Fruit fly (Drosophila melanogaster): ENCODE results near the gene Abcd3.
A peak's percentile ranks its signal among the peaks of the same experiment; 100 is the strongest.

The Abcd3 gene

DNA sequence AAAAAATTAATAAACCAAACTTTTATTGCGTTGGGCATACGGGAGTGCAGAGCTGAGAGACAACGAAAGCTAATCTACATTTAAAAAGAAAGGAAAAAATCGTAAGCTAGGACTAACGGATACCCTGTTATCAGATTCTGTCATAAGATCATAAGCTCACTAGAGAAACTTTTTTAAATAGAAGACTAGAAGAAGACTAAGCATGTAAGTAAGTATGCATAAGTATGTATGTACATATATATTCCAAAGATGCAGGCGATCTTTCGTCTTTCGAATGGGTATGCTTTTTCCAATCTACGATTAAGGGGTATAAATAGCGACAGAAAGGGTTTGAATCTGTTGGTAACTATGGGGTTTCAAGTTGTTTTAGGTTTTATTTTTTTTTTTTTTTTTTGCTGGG, 34.3 kb downstream of the Abcd3 start (continued):
- TF ChIP-seq CG6689 (GFP tag; IDR thresholded peaks at IDR 0.05) (peak; percentile 32; the same call in 1 of the 2 replicates), NFAT (GFP tag; IDR thresholded peaks at IDR 0.05) (no peak), repo (GFP tag; optimal IDR thresholded peaks at IDR 0.05) (no peak), CG15601 (tag; optimal IDR thresholded peaks at IDR 0.05) (no peak), CG4617 (GFP tag; optimal IDR thresholded peaks at IDR 0.05; ENCODE audit: borderline replicate concordance) (no peak), vvl (GFP tag; IDR thresholded peaks at IDR 0.05) (no peak), Atf6 (GFP tag; IDR thresholded peaks at IDR 0.05) (no peak), HLH54F (GFP tag; optimal IDR thresholded peaks at IDR 0.05) (no peak), Mes4 (GFP tag; optimal IDR thresholded peaks at IDR 0.05) (no peak), yki (optimal IDR thresholded peaks at IDR 0.05) (no peak), CG12155 (GFP tag; optimal IDR thresholded peaks at IDR 0.05) (no peak), Hr51 (GFP tag; optimal IDR thresholded peaks at IDR 0.05) (peak in 1 of 2 experiments; percentile 30), vfl (GFP tag; optimal IDR thresholded peaks at IDR 0.05) (no peak), wdn (GFP tag; IDR thresholded peaks at IDR 0.05) (no peak), Doc2 (GFP tag; IDR thresholded peaks at IDR 0.05) (no peak), rib (GFP tag; IDR thresholded peaks at IDR 0.05) (no peak), Dek (tag; optimal IDR thresholded peaks at IDR 0.05) (no peak), sug (tag; optimal IDR thresholded peaks at IDR 0.05) (no peak), Sox102F (GFP tag; optimal IDR thresholded peaks at IDR 0.05) (peak; percentile 55), CG18599 (GFP tag; optimal IDR thresholded peaks at IDR 0.05) (no peak), HmgZ (tag; optimal IDR thresholded peaks at IDR 0.05) (no peak), Blimp-1 (GFP tag; optimal IDR thresholded peaks at IDR 0.05) (peak; percentile 34), crol (GFP tag; IDR thresholded peaks at IDR 0.05) (no peak), p53 (GFP tag; optimal IDR thresholded peaks at IDR 0.05) (no peak), nau (GFP tag; optimal IDR thresholded peaks at IDR 0.05) (no peak), toy (GFP tag; IDR thresholded peaks at IDR 0.05) (no peak), eve (GFP tag; optimal IDR thresholded peaks at IDR 0.05) (no peak), ERR (GFP tag; optimal IDR thresholded peaks at IDR 0.05) (no peak), phol (tag; optimal IDR thresholded peaks at IDR 0.05) (peak; percentile 34), scrt (GFP tag; optimal IDR thresholded peaks at IDR 0.05) (no peak), run (tag; optimal IDR thresholded peaks at IDR 0.05) (no peak), Bdp1 (GFP tag; optimal IDR thresholded peaks at IDR 0.05) (no peak), CG17359 (tag; optimal IDR thresholded peaks at IDR 0.05) (peak; percentile 21), Spps (tag; optimal IDR thresholded peaks at IDR 0.05) (no peak), tgo (GFP tag; IDR thresholded peaks at IDR 0.05) (no peak), HLH4C (GFP tag; IDR thresholded peaks at IDR 0.05; ENCODE audit: partially characterized antibody) (no peak), CG18262 (tag; optimal IDR thresholded peaks at IDR 0.05) (peak; percentile 56), hb (GFP tag; IDR thresholded peaks at IDR 0.05; ENCODE audit: partially characterized antibody) (no peak), CG10321 (GFP tag; IDR thresholded peaks at IDR 0.05) (no peak), CG10267 (tag; optimal IDR thresholded peaks at IDR 0.05) (peak; percentile 24), CG12219 (GFP tag; optimal IDR thresholded peaks at IDR 0.05) (no peak), Scr (GFP tag; IDR thresholded peaks at IDR 0.05; ENCODE audit: partially characterized antibody) (no peak), oc (tag; optimal IDR thresholded peaks at IDR 0.05) (no peak), pnt (GFP tag; optimal IDR thresholded peaks at IDR 0.05) (no peak), CG13775 (GFP tag; optimal IDR thresholded peaks at IDR 0.05) (no peak), Jarid2 (GFP tag; optimal IDR thresholded peaks at IDR 0.05) (no peak), sens-2 (GFP tag; IDR thresholded peaks at IDR 0.05) (no peak; the same call in 1 of the 2 replicates), NK7.1 (GFP tag; optimal IDR thresholded peaks at IDR 0.05) (no peak), CG10147 (GFP tag; optimal IDR thresholded peaks at IDR 0.05) (no peak), CG30431 (GFP tag; optimal IDR thresholded peaks at IDR 0.05) (no peak), B-H2 (GFP tag; optimal IDR thresholded peaks at IDR 0.05) (no peak), CG32772 (GFP tag; IDR thresholded peaks at IDR 0.05) (no peak)
